Worm (Caenorhabditis elegans) whole organism, L1 larva: Measurements from ENCODE around the gene erd-2.2.
A peak's percentile ranks its signal among the peaks of the same experiment; 100 is the strongest.

Experiments
- C04F5.9 ChIP-seq: sonication (generic microtip); optimal IDR thresholded peaks from 2 replicates; lab custom pipeline; 2016; ENCODE audit warnings: missing genetic modification characterization, missing compliant biosample characterization
- C34B4.2 ChIP-seq: sonication (generic microtip); optimal IDR thresholded peaks from 2 replicates; lab custom pipeline; 2017; ENCODE audit warnings: mild to moderate bottlenecking, missing genetic modification characterization, missing compliant biosample characterization
- F16B12.6 ChIP-seq: fragments of 150-350 bp; optimal IDR thresholded peaks from 2 replicates; lab custom pipeline; 2014; ENCODE audit warnings: missing biosample characterization, missing genetic modification characterization
- Y116A8C.19 ChIP-seq: sonication (generic microtip); optimal IDR thresholded peaks from 2 replicates; lab custom pipeline; 2016; ENCODE audit warnings: missing compliant biosample characterization, missing genetic modification characterization, borderline replicate concordance
- aha-1 ChIP-seq: fragments of 150-350 bp; optimal IDR thresholded peaks from 2 replicates; lab custom pipeline; 2014; ENCODE audit warnings: missing biosample characterization, missing genetic modification characterization
- blmp-1 ChIP-seq: fragments of 150-350 bp; optimal IDR thresholded peaks from 2 replicates; lab custom pipeline; 2014; ENCODE audit warnings: missing biosample characterization, missing genetic modification characterization
- ceh-63 ChIP-seq: fragments of 200-800 bp; sonication (Bioruptor generic); optimal IDR thresholded peaks from 2 replicates; lab custom pipeline; 2018; ENCODE audit warnings: mild to moderate bottlenecking, missing genetic modification characterization, missing compliant biosample characterization
- ceh-82 ChIP-seq, 3 experiments: fragments of 150-350 bp in 1 of 3; sonication (generic microtip) in 2 of 3; optimal IDR thresholded peaks; 2 replicates each; lab custom pipeline; 2014 to 2017; ENCODE audit warnings: missing biosample characterization in 3 of 3, missing genetic modification characterization in 3 of 3
- ceh-88 ChIP-seq: fragments of 200-800 bp; sonication (Bioruptor generic); IDR thresholded peaks from 2 replicates; pipeline ENCODE4 v1.3.6; 2022; ENCODE audit warnings: missing genetic modification characterization, missing compliant biosample characterization
- dsc-1 ChIP-seq: sonication (generic microtip); optimal IDR thresholded peaks from 2 replicates; lab custom pipeline; 2016; ENCODE audit warnings: mild to moderate bottlenecking, missing genetic modification characterization, missing compliant biosample characterization
- efl-1 ChIP-seq, 4 experiments: fragments of 150-350 bp; optimal IDR thresholded peaks in 3 of 4; peaks in 1 of 4; 1 replicate in 1 of 4; 2 replicates in 3 of 4; lab custom pipeline; 2014; ENCODE audit warnings: missing biosample characterization in 2 of 4, missing genetic modification characterization in 2 of 4, missing genetic modification reagents in 2 of 4
- egl-13 ChIP-seq: sonication (generic microtip); optimal IDR thresholded peaks from 2 replicates; lab custom pipeline; 2016; ENCODE audit warnings: missing genotype, missing genetic modification reagents, missing genetic modification characterization, missing compliant biosample characterization
- elt-3 ChIP-seq, 6 experiments: fragments of 150-350 bp in 1 of 6; sonication (generic microtip); optimal IDR thresholded peaks; 2 replicates each; lab custom pipeline; 2017 to 2018; ENCODE audit warnings: missing biosample characterization in 6 of 6, missing genetic modification characterization in 6 of 6, inconsistent platforms in 1 of 6
- fkh-8 ChIP-seq: sonication (generic microtip); optimal IDR thresholded peaks from 2 replicates; lab custom pipeline; 2016; ENCODE audit warnings: mild to moderate bottlenecking, missing genetic modification characterization, missing compliant biosample characterization
- grh-1 ChIP-seq: fragments of 200-800 bp; sonication (Bioruptor generic); IDR thresholded peaks from 2 replicates; pipeline ENCODE4 v1.3.6; 2022; ENCODE audit warnings: missing genetic modification reagents, missing genetic modification characterization, missing compliant biosample characterization
- hlh-17 ChIP-seq: fragments of 200-800 bp; sonication (Bioruptor generic); optimal IDR thresholded peaks from 2 replicates; lab custom pipeline; 2018; ENCODE audit warnings: missing genetic modification characterization, mild to moderate bottlenecking, missing compliant biosample characterization, moderate library complexity, borderline replicate concordance
- hlh-4 ChIP-seq: sonication (generic microtip); optimal IDR thresholded peaks from 2 replicates; lab custom pipeline; 2016; ENCODE audit warnings: mild to moderate bottlenecking, missing genetic modification characterization, missing compliant biosample characterization
- irx-1 ChIP-seq: sonication (generic microtip); optimal IDR thresholded peaks from 2 replicates; lab custom pipeline; 2016; ENCODE audit warnings: missing genetic modification characterization, missing compliant biosample characterization
- lin-13 ChIP-seq: fragments of 150-350 bp; optimal IDR thresholded peaks from 2 replicates; lab custom pipeline; 2014; ENCODE audit warnings: missing biosample characterization, missing genetic modification reagents, missing genetic modification characterization
- lin-14 ChIP-seq: fragments of 200-800 bp; sonication (Bioruptor generic); optimal IDR thresholded peaks from 2 replicates; lab custom pipeline; 2018; ENCODE audit warnings: mild to moderate bottlenecking, missing genetic modification characterization, moderate library complexity, missing compliant biosample characterization
- lin-15B ChIP-seq: fragments of 150-350 bp; sonication (generic microtip); optimal IDR thresholded peaks from 3 replicates; lab custom pipeline; 2014; ENCODE audit warnings: missing biosample characterization, missing genetic modification characterization
- lin-35 ChIP-seq, 2 experiments: fragments of 150-350 bp; optimal IDR thresholded peaks; 2 replicates each; lab custom pipeline; 2014; ENCODE audit warnings: missing biosample characterization in 2 of 2, missing genetic modification characterization in 2 of 2, missing genetic modification reagents in 2 of 2
- lin-39 ChIP-seq: fragments of 150-350 bp; optimal IDR thresholded peaks from 2 replicates; lab custom pipeline; 2014; ENCODE audit warnings: missing biosample characterization, missing genetic modification reagents, missing genetic modification characterization
- lir-3 ChIP-seq: sonication (generic microtip); optimal IDR thresholded peaks from 2 replicates; lab custom pipeline; 2016; ENCODE audit warnings: mild to moderate bottlenecking, missing genetic modification characterization, moderate library complexity, missing compliant biosample characterization; ENCODE audit not compliant: poor library complexity
- lsy-2 ChIP-seq, 2 experiments: fragments of 150-350 bp; optimal IDR thresholded peaks; 2 replicates each; lab custom pipeline; 2014; ENCODE audit warnings: missing biosample characterization in 2 of 2, missing genetic modification characterization in 2 of 2
- mab-9 ChIP-seq: fragments of 200-800 bp; sonication (Bioruptor generic); IDR thresholded peaks from 2 replicates; pipeline ENCODE4 v1.3.6; 2022; ENCODE audit warnings: missing genetic modification reagents, missing genetic modification characterization, missing compliant biosample characterization
- mdl-1 ChIP-seq, 2 experiments: fragments of 150-350 bp; optimal IDR thresholded peaks; 2 replicates each; lab custom pipeline; 2014 to 2017; ENCODE audit warnings: missing biosample characterization in 2 of 2, missing genetic modification characterization in 2 of 2, inconsistent platforms in 1 of 2
- mep-1 ChIP-seq: fragments of 150-350 bp; optimal IDR thresholded peaks from 2 replicates; lab custom pipeline; 2014; ENCODE audit warnings: missing biosample characterization, missing genetic modification characterization
- nhr-19 ChIP-seq: fragments of 200-800 bp; sonication (Bioruptor generic); conservative IDR thresholded peaks from 2 replicates; pipeline ENCODE4 v1.3.6; 2022; ENCODE audit warnings: missing genetic modification characterization, missing compliant biosample characterization
- nhr-28 ChIP-seq: fragments of 150-350 bp; optimal IDR thresholded peaks from 2 replicates; lab custom pipeline; 2014; ENCODE audit warnings: missing biosample characterization, missing genetic modification characterization
- nhr-47 ChIP-seq: sonication (generic microtip); optimal IDR thresholded peaks from 2 replicates; lab custom pipeline; 2016; ENCODE audit warnings: mild to moderate bottlenecking, missing genetic modification characterization, moderate library complexity, missing compliant biosample characterization
- nhr-77 ChIP-seq: fragments of 150-350 bp; optimal IDR thresholded peaks from 2 replicates; lab custom pipeline; 2014; ENCODE audit warnings: missing biosample characterization, missing genetic modification characterization
- nhr-84 ChIP-seq: sonication (generic microtip); optimal IDR thresholded peaks from 2 replicates; lab custom pipeline; 2017; ENCODE audit warnings: missing biosample characterization, missing genetic modification characterization
- nhr-85 ChIP-seq: sonication (generic microtip); peaks from one replicate; lab custom pipeline; 2016; ENCODE audit warnings: missing genetic modification characterization, inconsistent platforms, missing compliant biosample characterization
- pax-3 ChIP-seq: fragments of 200-800 bp; sonication (Bioruptor generic); optimal IDR thresholded peaks from 2 replicates; lab custom pipeline; 2018; ENCODE audit warnings: mild to moderate bottlenecking, missing genetic modification characterization, moderate library complexity, missing compliant biosample characterization
- pqm-1 ChIP-seq: sonication (generic microtip); optimal IDR thresholded peaks from 3 replicates; lab custom pipeline; 2017; ENCODE audit warnings: missing biosample characterization, missing genetic modification characterization
- sox-4 ChIP-seq: sonication (generic microtip); optimal IDR thresholded peaks from 2 replicates; lab custom pipeline; 2016; ENCODE audit warnings: missing genetic modification characterization, missing compliant biosample characterization
- sptf-1 ChIP-seq: fragments of 150-350 bp; optimal IDR thresholded peaks from 2 replicates; lab custom pipeline; 2014; ENCODE audit warnings: missing biosample characterization, missing genetic modification characterization
- sup-37 ChIP-seq: fragments of 200-800 bp; sonication (Bioruptor generic); optimal IDR thresholded peaks from 2 replicates; lab custom pipeline; 2018; ENCODE audit warnings: mild to moderate bottlenecking, missing genetic modification characterization, missing compliant biosample characterization
- swsn-7 ChIP-seq: sonication (generic microtip); optimal IDR thresholded peaks from 2 replicates; lab custom pipeline; 2016; ENCODE audit warnings: missing genetic modification characterization, missing compliant biosample characterization
- tbx-2 ChIP-seq: sonication (generic microtip); optimal IDR thresholded peaks from 2 replicates; lab custom pipeline; 2016; ENCODE audit warnings: missing genetic modification characterization, missing compliant biosample characterization
- tlp-1 ChIP-seq: fragments of 150-350 bp; optimal IDR thresholded peaks from 2 replicates; lab custom pipeline; 2014; ENCODE audit warnings: missing biosample characterization, missing genetic modification characterization
- unc-130 ChIP-seq: fragments of 150-350 bp; optimal IDR thresholded peaks from 2 replicates; lab custom pipeline; 2017; ENCODE audit warnings: missing biosample characterization, missing genetic modification characterization, inconsistent platforms
- unc-30 ChIP-seq: sonication (generic microtip); optimal IDR thresholded peaks from 2 replicates; lab custom pipeline; 2017; ENCODE audit warnings: missing biosample characterization, missing genetic modification characterization
- unc-62 ChIP-seq: fragments of 150-350 bp; optimal IDR thresholded peaks from 2 replicates; lab custom pipeline; 2014; ENCODE audit warnings: missing biosample characterization, missing genetic modification reagents, missing genetic modification characterization
- vab-15 ChIP-seq: sonication (generic microtip); optimal IDR thresholded peaks from 2 replicates; lab custom pipeline; 2017; ENCODE audit warnings: missing genotype, mild to moderate bottlenecking, missing genetic modification characterization, missing compliant biosample characterization
- xbp-1 ChIP-seq: sonication (generic microtip); optimal IDR thresholded peaks from 2 replicates; lab custom pipeline; 2016; ENCODE audit warnings: missing genetic modification characterization, missing compliant biosample characterization
- zag-1 ChIP-seq: fragments of 150-350 bp; optimal IDR thresholded peaks from 2 replicates; lab custom pipeline; 2014; ENCODE audit warnings: missing biosample characterization, missing genetic modification characterization
- zip-4 ChIP-seq: fragments of 200-800 bp; sonication (Bioruptor generic); optimal IDR thresholded peaks from 2 replicates; lab custom pipeline; 2018; ENCODE audit warnings: mild to moderate bottlenecking, missing genetic modification characterization, moderate library complexity, missing compliant biosample characterization
- ztf-4 ChIP-seq: fragments of 150-350 bp; optimal IDR thresholded peaks from 2 replicates; lab custom pipeline; 2014; ENCODE audit warnings: missing biosample characterization, missing genetic modification characterization

The erd-2.2 gene

ce11 chrIII:5900709-5901108 lies 6.1 kb upstream of the erd-2.2 start:
- TF ChIP-seq efl-1 (optimal IDR thresholded peaks at IDR 0.05; lab: Kevin White, UChicago) (no peak), efl-1 (GFP tag; optimal IDR thresholded peaks at IDR 0.05 in 1 of 2; lab: Kevin White, UChicago) (peak in 1 of 2 experiments; percentile 87), hlh-4 (tag; lab: Kevin White, UChicago) (no peak), F16B12.6 (no peak)

- TF ChIP-seq fkh-8 (no peak), lin-14 (GFP tag; lab: Kevin White, UChicago) (peak; percentile 54)
- TF ChIP-seq, all 84 proteins: peak for 1
These were observed 4.3 kb upstream of the erd-2.2 start for ce11 chrIII:5902558-5902957.

- TF ChIP-seq nhr-28 = no peak
- no peak for TF ChIP-seq nhr-84 (tag; lab: Kevin White, UChicago)
- TF ChIP-seq mdl-1 (tag; optimal IDR thresholded peaks at IDR 0.05; lab: Kevin White, UChicago) = no peak
- no peak for TF ChIP-seq aha-1
- no peak for TF ChIP-seq grh-1 (GFP tag; lab: Robert Waterston, UW)
- no peak for TF ChIP-seq lin-39 (tag; lab: Kevin White, UChicago)
- no peak for TF ChIP-seq unc-30 (tag; lab: Kevin White, UChicago)
- no peak for TF ChIP-seq tlp-1 (tag; lab: Kevin White, UChicago)
- no peak for TF ChIP-seq mab-9 (GFP tag; lab: Robert Waterston, UW)
- no peak for TF ChIP-seq egl-13 (tag; lab: Kevin White, UChicago)
- no peak for TF ChIP-seq nhr-19
- TF ChIP-seq unc-62 (GFP tag; lab: Kevin White, UChicago) = no peak
- TF ChIP-seq lsy-2 (tag; optimal IDR thresholded peaks at IDR 0.05; lab: Kevin White, UChicago) = peak; percentile 22 to 42
- no peak for TF ChIP-seq xbp-1
- TF ChIP-seq blmp-1 = no peak
- TF ChIP-seq C34B4.2 (tag; lab: Kevin White, UChicago) = no peak
- no peak for TF ChIP-seq pqm-1
- peak; percentile 89 for TF ChIP-seq F16B12.6
- no peak for TF ChIP-seq ceh-63 (GFP tag; lab: Kevin White, UChicago)
- no peak for TF ChIP-seq C04F5.9 (tag; lab: Kevin White, UChicago)
- no peak for TF ChIP-seq ceh-88 (GFP tag; lab: Robert Waterston, UW)
- TF ChIP-seq mep-1 (tag; lab: Kevin White, UChicago) = no peak
- no peak for TF ChIP-seq lin-13 (GFP tag; lab: Kevin White, UChicago)
- no peak for TF ChIP-seq sox-4 (tag; lab: Kevin White, UChicago)
- TF ChIP-seq sup-37 (GFP tag; lab: Kevin White, UChicago) = no peak
- peak; percentile 11 for TF ChIP-seq unc-130 (tag; lab: Kevin White, UChicago)
- no peak for TF ChIP-seq dsc-1 (tag; lab: Kevin White, UChicago)
- TF ChIP-seq sptf-1 (tag; lab: Kevin White, UChicago) = no peak
- no peak for TF ChIP-seq ceh-82 (tag; optimal IDR thresholded peaks at IDR 0.05; lab: Kevin White, UChicago)
- TF ChIP-seq irx-1 (tag; lab: Kevin White, UChicago) = no peak
- TF ChIP-seq pax-3 (tag; lab: Kevin White, UChicago) = no peak
- TF ChIP-seq nhr-77 = no peak
- no peak for TF ChIP-seq fkh-8
- TF ChIP-seq zip-4 (GFP tag; lab: Kevin White, UChicago) = no peak
- no peak for TF ChIP-seq lin-15B (tag; lab: Kevin White, UChicago)
- no peak for TF ChIP-seq Y116A8C.19 (tag; lab: Kevin White, UChicago)
- TF ChIP-seq zag-1 (tag; lab: Kevin White, UChicago) = no peak
- TF ChIP-seq elt-3 (tag; optimal IDR thresholded peaks at IDR 0.05; lab: Kevin White, UChicago) = no peak
- TF ChIP-seq tbx-2 = no peak
- TF ChIP-seq nhr-85 (tag; lab: Kevin White, UChicago) = no peak
- no peak for TF ChIP-seq hlh-17
- peak; percentile 7 for TF ChIP-seq nhr-47 (tag; lab: Kevin White, UChicago)
- no peak for TF ChIP-seq lir-3 (tag; lab: Kevin White, UChicago)
- no peak for TF ChIP-seq swsn-7 (tag; lab: Kevin White, UChicago)
- TF ChIP-seq lin-35 (GFP tag; optimal IDR thresholded peaks at IDR 0.05; lab: Kevin White, UChicago) = peak; percentile 36 to 54
- no peak for TF ChIP-seq vab-15 (tag; lab: Kevin White, UChicago)
- no peak for TF ChIP-seq ztf-4
These were observed 790 bp upstream of the erd-2.2 start, which contains the start of gene dpff-1 for ce11 chrIII:5906059-5906458. dpff-1 (minus strand) TSS chrIII:5906346.
